Worm (Caenorhabditis elegans): ENCODE measurements around the gene comt-4.

comt-4 gene

DNA sequence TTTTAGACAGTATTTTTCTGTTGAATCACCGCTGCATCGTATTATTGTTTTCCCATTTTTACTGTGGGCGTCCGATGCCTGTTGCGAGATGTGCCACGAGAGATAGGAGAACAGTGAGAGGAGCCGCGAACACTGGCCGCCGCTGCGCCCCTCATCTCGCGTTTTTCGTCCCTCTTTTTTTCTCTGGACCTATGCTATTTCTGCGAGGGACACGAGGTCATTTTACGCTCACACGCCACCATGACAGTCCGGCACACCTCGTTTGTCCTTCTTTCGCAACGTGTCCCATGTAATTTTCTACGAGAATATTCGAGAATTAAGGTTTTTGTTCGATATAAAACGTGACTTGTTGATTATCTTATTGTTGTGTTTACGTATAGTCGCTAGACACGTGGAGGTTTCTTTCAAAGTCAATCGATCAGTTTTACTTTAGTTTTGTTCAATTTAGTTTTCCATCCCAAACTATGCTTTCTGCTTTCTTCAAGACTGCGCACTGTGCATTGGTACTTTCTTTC lies 18.1 kb upstream of the comt-4 start, which contains the start of gene lbp-9 (continued):
- TF ChIP-seq snpc-1.1 (tag; optimal IDR thresholded peaks at IDR 0.05; ENCODE audit: insufficient read depth) = no peak
- TF ChIP-seq F52B5.7 (tag; optimal IDR thresholded peaks at IDR 0.05) = no peak
- TF ChIP-seq nhr-80 (tag; optimal IDR thresholded peaks at IDR 0.05) = no peak
- no peak for TF ChIP-seq egl-18 (GFP tag; IDR thresholded peaks at IDR 0.05)
- no peak for TF ChIP-seq ekl-4 (GFP tag; IDR thresholded peaks at IDR 0.05)
- TF ChIP-seq nhr-120 (GFP tag; IDR thresholded peaks at IDR 0.05) = no peak
- TF ChIP-seq madf-8 (GFP tag; conservative IDR thresholded peaks at IDR 0.05) = no peak
- TF ChIP-seq attf-5 (GFP tag; optimal IDR thresholded peaks at IDR 0.05) = peak; percentile 79
- no peak for TF ChIP-seq hlh-12 (tag; optimal IDR thresholded peaks at IDR 0.05)
- TF ChIP-seq cebp-1 (GFP tag; IDR thresholded peaks at IDR 0.05) = peak; percentile 67
- TF ChIP-seq cebp-1 (tag; optimal IDR thresholded peaks at IDR 0.05) = peak; percentile 96
- TF ChIP-seq lin-54 (GFP tag; optimal IDR thresholded peaks at IDR 0.05) = peak; percentile 51
- 0 out of 2 replicates have a peak, but pooled peaks have one; percentile 67 for TF ChIP-seq pbrm-1 (GFP tag; IDR thresholded peaks at IDR 0.05)
- no peak for TF ChIP-seq F10E7.11 (tag; optimal IDR thresholded peaks at IDR 0.05)
- 0 out of 2 replicates have a peak, but pooled peaks have one; percentile 46 for TF ChIP-seq nfyb-1 (GFP tag; IDR thresholded peaks at IDR 0.05)

DNA sequence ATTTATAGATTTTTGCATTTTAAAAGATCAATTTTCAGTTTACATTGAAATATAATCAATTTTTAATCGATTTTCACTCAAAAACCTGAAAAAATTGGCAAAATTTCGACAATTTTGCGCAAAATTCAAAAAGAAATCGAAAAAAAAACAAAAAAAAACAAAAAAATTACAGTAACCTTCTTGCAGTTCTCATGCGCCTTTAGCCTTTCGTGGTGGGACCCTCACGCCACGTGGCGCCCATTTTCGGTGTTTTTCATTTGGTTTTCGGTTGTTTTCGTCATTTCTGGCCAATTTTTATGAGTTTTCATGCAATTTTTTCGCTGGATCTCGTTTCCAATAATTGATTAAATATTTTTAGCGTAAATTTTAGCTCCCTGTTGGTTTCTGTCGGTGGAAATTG lies 17.4 kb upstream of the comt-4 start:
- TF ChIP-seq F49E8.2 (tag; optimal IDR thresholded peaks at IDR 0.05; ENCODE audit: insufficient read depth) = peak; percentile 51
- no peak for TF ChIP-seq nhr-179 (tag; optimal IDR thresholded peaks at IDR 0.05)
- no peak for TF ChIP-seq tbp1 (GFP tag; optimal IDR thresholded peaks at IDR 0.05)
- TF ChIP-seq ama-1 (optimal IDR thresholded peaks at IDR 0.05) = no peak
- no peak for TF ChIP-seq ama-1 (GFP tag; optimal IDR thresholded peaks at IDR 0.05)
- peak; percentile 89 for TF ChIP-seq efl-1 (GFP tag; optimal IDR thresholded peaks at IDR 0.05)
- TF ChIP-seq F57A8.1 (GFP tag; optimal IDR thresholded peaks at IDR 0.05) = no peak
- no peak for TF ChIP-seq aptf-3 (GFP tag; IDR thresholded peaks at IDR 0.05)
- TF ChIP-seq let-607 (tag; optimal IDR thresholded peaks at IDR 0.05) = peak in 1 of 2 experiments; percentile 63
- TF ChIP-seq snpc-1.1 (tag; optimal IDR thresholded peaks at IDR 0.05; ENCODE audit: insufficient read depth) = peak; percentile 31
- peak; percentile 4 for TF ChIP-seq snpc-4 (GFP tag; optimal IDR thresholded peaks at IDR 0.05)
- no peak for TF ChIP-seq snpc-4 (tag; optimal IDR thresholded peaks at IDR 0.05)
- TF ChIP-seq lin-54 (GFP tag; optimal IDR thresholded peaks at IDR 0.05) = peak; percentile 1
- TF ChIP-seq dpl-1 (GFP tag; optimal IDR thresholded peaks at IDR 0.05) = peak; percentile 67
- TF ChIP-seq madf-6 (GFP tag; IDR thresholded peaks at IDR 0.05) = peak; percentile 89
- peak; percentile 91 for TF ChIP-seq F33H1.4 (GFP tag; IDR thresholded peaks at IDR 0.05)
- TF ChIP-seq nfya-2 (GFP tag; IDR thresholded peaks at IDR 0.05) = no peak
- no peak for TF ChIP-seq cebp-1 (GFP tag; IDR thresholded peaks at IDR 0.05)
- no peak for TF ChIP-seq cebp-1 (tag; optimal IDR thresholded peaks at IDR 0.05)
- no peak for TF ChIP-seq F22D6.2 (tag; optimal IDR thresholded peaks at IDR 0.05)
- peak; percentile 69 for TF ChIP-seq snpc-1.3 (tag; optimal IDR thresholded peaks at IDR 0.05; ENCODE audit: insufficient read depth)
- TF ChIP-seq snpc-3.4 (tag; optimal IDR thresholded peaks at IDR 0.05) = peak; percentile 68
- peak; percentile 33; the same call in 1 of the 2 replicates for TF ChIP-seq hmg-1.2 (GFP tag; IDR thresholded peaks at IDR 0.05)
- TF ChIP-seq nfya-1 (tag; optimal IDR thresholded peaks at IDR 0.05; ENCODE audit: borderline replicate concordance, insufficient read depth) = no peak
- peak; percentile 33 for TF ChIP-seq tlf-1 (GFP tag; optimal IDR thresholded peaks at IDR 0.05)
- TF ChIP-seq B0019.2 (GFP tag; conservative IDR thresholded peaks at IDR 0.05) = peak; percentile 55; the same call in 1 of the 2 replicates
- TF ChIP-seq pbrm-1 (GFP tag; IDR thresholded peaks at IDR 0.05) = peak; percentile 65
- 0 out of 2 replicates have a peak, but pooled peaks have one; percentile 8 for TF ChIP-seq rcor-1 (GFP tag; IDR thresholded peaks at IDR 0.05)
- TF ChIP-seq Y53F4B.3 (GFP tag; IDR thresholded peaks at IDR 0.05) = no peak
- TF ChIP-seq die-1 (tag; optimal IDR thresholded peaks at IDR 0.05) = no peak
- TF ChIP-seq madf-8 (GFP tag; conservative IDR thresholded peaks at IDR 0.05) = peak; percentile 72
- peak; percentile 88 for TF ChIP-seq D2030.7 (GFP tag; IDR thresholded peaks at IDR 0.05)
- TF ChIP-seq C17E4.6 (GFP tag; IDR thresholded peaks at IDR 0.05) = peak; percentile 68; the same call in 1 of the 2 replicates
- TF ChIP-seq xnd-1 (tag; optimal IDR thresholded peaks at IDR 0.05) = peak; percentile 52
- TF ChIP-seq ceh-91 (GFP tag; IDR thresholded peaks at IDR 0.05) = peak; percentile 90
- TF ChIP-seq Y67H2A.10 (GFP tag; conservative IDR thresholded peaks at IDR 0.05) = 0 out of 2 replicates have a peak, but pooled peaks have one; percentile 30
- peak; percentile 89 for TF ChIP-seq lsl-1 (GFP tag; optimal IDR thresholded peaks at IDR 0.05)
